Fruit fly (Drosophila melanogaster): ENCODE results near the gene eRF1.

The eRF1 gene

DNA sequence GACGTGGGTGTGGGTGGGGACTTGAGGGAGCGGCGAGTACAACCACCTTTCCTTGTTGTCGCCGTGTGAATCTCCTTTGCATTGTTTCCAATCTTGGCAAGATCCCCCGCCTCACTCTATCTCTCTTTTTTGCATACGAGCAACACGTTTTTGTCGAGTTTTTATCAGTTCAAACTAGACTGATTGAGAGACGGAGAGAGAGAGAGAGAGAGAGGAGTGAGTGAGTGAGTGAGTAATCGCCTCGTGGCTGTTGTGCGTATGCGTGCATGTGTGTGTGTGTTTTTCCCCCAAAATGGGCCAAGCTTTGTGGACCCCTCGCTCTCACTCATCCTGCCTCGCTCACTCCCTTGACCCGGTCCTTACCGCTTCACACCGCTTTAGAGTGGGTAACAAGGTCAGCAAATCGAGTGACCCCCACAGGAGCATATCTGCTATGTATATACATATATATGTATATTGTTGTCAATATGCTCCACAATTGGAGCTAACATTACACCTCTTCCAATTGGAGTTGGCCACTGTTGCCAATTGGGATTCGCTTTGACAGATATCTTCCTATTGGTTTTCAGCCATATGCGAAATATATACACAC lies 1.3 kb downstream of the eRF1 start (continued):
- TF ChIP-seq CG12155 (GFP tag; optimal IDR thresholded peaks at IDR 0.05) (no peak), CG11456 (GFP tag; IDR thresholded peaks at IDR 0.05) (no peak), Ada2b (GFP tag; IDR thresholded peaks at IDR 0.05) (no peak), unpg (GFP tag; optimal IDR thresholded peaks at IDR 0.05) (no peak), CG2875 (GFP tag; optimal IDR thresholded peaks at IDR 0.05) (no peak), CG17829 (tag; optimal IDR thresholded peaks at IDR 0.05) (no peak), CG7963 (GFP tag; IDR thresholded peaks at IDR 0.05; ENCODE audit: partially characterized antibody) (peak; percentile 34; the same call in 1 of the 3 replicates), Bgb (GFP tag; IDR thresholded peaks at IDR 0.05; ENCODE audit: partially characterized antibody) (peak; percentile 23; the same call in 1 of the 2 replicates), Hmr (GFP tag; optimal IDR thresholded peaks at IDR 0.05) (no peak), CG18599 (GFP tag; optimal IDR thresholded peaks at IDR 0.05) (no peak), ab (GFP tag; optimal IDR thresholded peaks at IDR 0.05) (no peak), CG9727 (GFP tag; optimal IDR thresholded peaks at IDR 0.05) (no peak), fd102C (GFP tag; optimal IDR thresholded peaks at IDR 0.05) (no peak), Dref (GFP tag; IDR thresholded peaks at IDR 0.05) (no peak), Scr (GFP tag; IDR thresholded peaks at IDR 0.05; ENCODE audit: partially characterized antibody) (no peak), amos (GFP tag; IDR thresholded peaks at IDR 0.05; ENCODE audit: partially characterized antibody) (peak; percentile 11; the same call in 1 of the 2 replicates), sug (tag; optimal IDR thresholded peaks at IDR 0.05) (peak; percentile 68), CHES-1-like (GFP tag; optimal IDR thresholded peaks at IDR 0.05) (no peak), Bdp1 (GFP tag; optimal IDR thresholded peaks at IDR 0.05) (no peak), Elba2 (GFP tag; optimal IDR thresholded peaks at IDR 0.05) (peak; percentile 98), Mrtf (GFP tag; IDR thresholded peaks at IDR 0.05) (no peak), Eip74EF (GFP tag; optimal IDR thresholded peaks at IDR 0.05) (no peak), BEAF-32 (GFP tag; optimal IDR thresholded peaks at IDR 0.05) (no peak), otp (GFP tag; IDR thresholded peaks at IDR 0.05) (no peak), ftz-f1 (GFP tag; optimal IDR thresholded peaks at IDR 0.05) (no peak), hth (optimal IDR thresholded peaks at IDR 0.05) (no peak), Gsc (GFP tag; IDR thresholded peaks at IDR 0.05) (no peak), H15 (GFP tag; IDR thresholded peaks at IDR 0.05) (no peak), CG5953 (GFP tag; IDR thresholded peaks at IDR 0.05) (no peak), psq (GFP tag; optimal IDR thresholded peaks at IDR 0.05) (no peak), CG15269 (tag; optimal IDR thresholded peaks at IDR 0.05) (no peak), insv (GFP tag; optimal IDR thresholded peaks at IDR 0.05) (peak; percentile 33 to 89), CG12659 (GFP tag; optimal IDR thresholded peaks at IDR 0.05) (no peak), br (optimal IDR thresholded peaks at IDR 0.05) (no peak), sr (GFP tag; IDR thresholded peaks at IDR 0.05) (no peak; the same call in 2 of the 3 replicates), Sox102F (GFP tag; optimal IDR thresholded peaks at IDR 0.05) (no peak), CG18011 (GFP tag; optimal IDR thresholded peaks at IDR 0.05) (no peak), CG13287 (GFP tag; IDR thresholded peaks at IDR 0.05; ENCODE audit: partially characterized antibody) (peak; percentile 56), Hey (tag; optimal IDR thresholded peaks at IDR 0.05) (no peak), ato (GFP tag; IDR thresholded peaks at IDR 0.05; ENCODE audit: partially characterized antibody) (no peak; the same call in 1 of the 2 replicates)

DNA sequence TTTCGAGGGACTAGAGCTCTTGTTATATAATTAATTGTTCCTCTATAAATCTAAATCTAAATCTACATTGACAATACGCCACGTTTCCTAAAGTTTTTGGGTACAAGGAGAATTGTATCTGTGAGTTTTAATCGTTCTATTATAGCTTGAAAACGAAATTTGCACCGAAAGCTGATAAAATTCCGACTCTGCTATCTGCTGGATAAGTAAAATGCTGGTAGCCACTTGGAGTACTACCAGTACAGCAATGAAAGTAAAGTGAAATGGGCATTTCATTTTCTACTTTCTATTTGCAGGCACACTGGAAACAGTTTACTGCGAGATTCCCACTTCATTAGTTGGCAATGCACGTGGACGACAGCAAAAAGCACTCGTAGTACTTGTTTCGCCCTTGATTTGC lies 5.0 kb downstream of the eRF1 start, which contains the start of gene CG5618:
Gene CG5618, plus strand, starts transcription at position 301 of the 400 bp plus-strand sequence.
- TF ChIP-seq CG3163 (GFP tag; optimal IDR thresholded peaks at IDR 0.05) (no peak), CG7357 (GFP tag; IDR thresholded peaks at IDR 0.05) (no peak), Pdp1 (GFP tag; optimal IDR thresholded peaks at IDR 0.05) (peak in 1 of 2 experiments; percentile 59)

Measured in whole organism, embryonic.